Fruit fly (Drosophila melanogaster): ENCODE data around the gene CG42264.

CG42264 gene

dm6 chrX:5745840-5746815 is 30.3 kb downstream of the CG42264 start (continued):
- peak; percentile 37 for TF ChIP-seq CG10431 (GFP tag; optimal IDR thresholded peaks at IDR 0.05)
- TF ChIP-seq fu2 (GFP tag; optimal IDR thresholded peaks at IDR 0.05) = peak; percentile 54
- TF ChIP-seq CG10147 (GFP tag; optimal IDR thresholded peaks at IDR 0.05) = no peak
- TF ChIP-seq az2 (GFP tag; optimal IDR thresholded peaks at IDR 0.05) = peak; percentile 75
- TF ChIP-seq CG13624 (GFP tag; optimal IDR thresholded peaks at IDR 0.05) = peak; percentile 53
- TF ChIP-seq amos (GFP tag; IDR thresholded peaks at IDR 0.05; ENCODE audit: partially characterized antibody) = no peak
- TF ChIP-seq Sox100B (GFP tag; optimal IDR thresholded peaks at IDR 0.05) = peak; percentile 63
- TF ChIP-seq org-1 (GFP tag; optimal IDR thresholded peaks at IDR 0.05) = peak; percentile 66
- peak; percentile 49 for TF ChIP-seq HmgZ (tag; optimal IDR thresholded peaks at IDR 0.05)
- TF ChIP-seq NC2α (GFP tag; optimal IDR thresholded peaks at IDR 0.05) = no peak
- peak; percentile 57 for TF ChIP-seq CG4424 (GFP tag; optimal IDR thresholded peaks at IDR 0.05)
- TF ChIP-seq bowl (GFP tag; IDR thresholded peaks at IDR 0.05) = peak; percentile 54; the same call in 1 of the 2 replicates
- no peak for TF ChIP-seq CG8478 (optimal IDR thresholded peaks at IDR 0.05)
- TF ChIP-seq gcm (GFP tag; optimal IDR thresholded peaks at IDR 0.05) = peak; percentile 59
- TF ChIP-seq tx (GFP tag; optimal IDR thresholded peaks at IDR 0.05) = peak; percentile 34
- no peak for TF ChIP-seq Mes4 (GFP tag; optimal IDR thresholded peaks at IDR 0.05)
- TF ChIP-seq CG4617 (GFP tag; optimal IDR thresholded peaks at IDR 0.05; ENCODE audit: borderline replicate concordance) = peak; percentile 45
- TF ChIP-seq CG31365 (tag; optimal IDR thresholded peaks at IDR 0.05) = peak; percentile 21
- peak; percentile 77 for TF ChIP-seq esg (GFP tag; conservative IDR thresholded peaks at IDR 0.05)
- TF ChIP-seq CG14965 (GFP tag; optimal IDR thresholded peaks at IDR 0.05; ENCODE audit: borderline replicate concordance) = no peak
- peak; percentile 68 for TF ChIP-seq Nf-YC (tag; optimal IDR thresholded peaks at IDR 0.05)
- TF ChIP-seq bab2 (GFP tag; optimal IDR thresholded peaks at IDR 0.05) = peak; percentile 24
- TF ChIP-seq Atf-2 (GFP tag; optimal IDR thresholded peaks at IDR 0.05) = peak; percentile 42
- peak; percentile 7 for TF ChIP-seq CG12744 (GFP tag; optimal IDR thresholded peaks at IDR 0.05)
- TF ChIP-seq CG31441 (GFP tag; IDR thresholded peaks at IDR 0.05) = peak; percentile 60; the same call in 1 of the 2 replicates
- peak; percentile 70 for TF ChIP-seq CG9215 (GFP tag; IDR thresholded peaks at IDR 0.05)
- peak; percentile 75 for TF ChIP-seq Fer1 (GFP tag; optimal IDR thresholded peaks at IDR 0.05)
- 0 out of 2 replicates have a peak, but pooled peaks have one; percentile 43 for TF ChIP-seq aop (GFP tag; IDR thresholded peaks at IDR 0.05)
- peak; percentile 63 for TF ChIP-seq CG8388 (GFP tag; optimal IDR thresholded peaks at IDR 0.05)
- no peak for TF ChIP-seq gsb-n (tag; optimal IDR thresholded peaks at IDR 0.05)
- TF ChIP-seq Lim3 (GFP tag; IDR thresholded peaks at IDR 0.05) = peak; percentile 44; the same call in 1 of the 2 replicates
- TF ChIP-seq prd (optimal IDR thresholded peaks at IDR 0.05) = no peak
- TF ChIP-seq prd (GFP tag; IDR thresholded peaks at IDR 0.05) = peak; percentile 79
- TF ChIP-seq cwo (GFP tag; optimal IDR thresholded peaks at IDR 0.05) = peak; percentile 64
- TF ChIP-seq Hmx (GFP tag; optimal IDR thresholded peaks at IDR 0.05) = peak; percentile 5
- peak; percentile 88 for TF ChIP-seq zfh1 (GFP tag; IDR thresholded peaks at IDR 0.05)
- no peak for TF ChIP-seq kah (GFP tag; optimal IDR thresholded peaks at IDR 0.05)
- no peak for TF ChIP-seq CG32767 (GFP tag; IDR thresholded peaks at IDR 0.05)
- TF ChIP-seq Opbp (GFP tag; IDR thresholded peaks at IDR 0.05; ENCODE audit: partially characterized antibody) = no peak
- peak; percentile 68 for TF ChIP-seq CG5953 (GFP tag; IDR thresholded peaks at IDR 0.05)
- TF ChIP-seq lab (GFP tag; optimal IDR thresholded peaks at IDR 0.05) = peak; percentile 88
- peak; percentile 77 for TF ChIP-seq CG7556 (GFP tag; optimal IDR thresholded peaks at IDR 0.05)
- TF ChIP-seq ttk (GFP tag; IDR thresholded peaks at IDR 0.05) = peak; percentile 52; the same call in 1 of the 2 replicates
- peak; percentile 19 for TF ChIP-seq dm (GFP tag; optimal IDR thresholded peaks at IDR 0.05)
- peak; percentile 63 for TF ChIP-seq CG12155 (GFP tag; optimal IDR thresholded peaks at IDR 0.05)
- TF ChIP-seq CG14441 (GFP tag; IDR thresholded peaks at IDR 0.05) = peak; percentile 80
- TF ChIP-seq ken (GFP tag; IDR thresholded peaks at IDR 0.05) = peak; percentile 86
- TF ChIP-seq CG4328 (GFP tag; optimal IDR thresholded peaks at IDR 0.05) = peak; percentile 75
- peak; percentile 55 for TF ChIP-seq MESR4 (GFP tag; optimal IDR thresholded peaks at IDR 0.05)
